Worm (Caenorhabditis elegans) whole organism, L4 larva: ENCODE results near the gene F52E4.5.

ENCODE experiments used
- F10B5.3 ChIP-seq: sonication (generic microtip); optimal IDR thresholded peaks from 2 replicates; lab custom pipeline; 2016; ENCODE audit warnings: mild to moderate bottlenecking, missing genetic modification characterization, missing compliant biosample characterization
- F49E8.2 ChIP-seq: sonication (generic microtip); optimal IDR thresholded peaks from 2 replicates; lab custom pipeline; 2016; ENCODE audit warnings: missing compliant biosample characterization, mild to moderate bottlenecking, missing genetic modification characterization, borderline replicate concordance
- R02D3.7 ChIP-seq: fragments of 150-350 bp; sonication (generic microtip); optimal IDR thresholded peaks from 3 replicates; lab custom pipeline; 2014; ENCODE audit warnings: missing biosample characterization, missing genetic modification characterization
- T20F7.1 ChIP-seq: fragments of 200-800 bp; sonication (Bioruptor generic); optimal IDR thresholded peaks from 2 replicates; lab custom pipeline; 2018; ENCODE audit warnings: mild to moderate bottlenecking, missing genetic modification characterization, missing compliant biosample characterization
- T26A8.4 ChIP-seq: fragments of 200-800 bp; sonication (Bioruptor generic); IDR thresholded peaks from 2 replicates; pipeline ENCODE4 v1.3.6; 2022; ENCODE audit warnings: missing genetic modification characterization, missing compliant biosample characterization
- Y105C5A.15 ChIP-seq: fragments of 200-800 bp; sonication (Bioruptor generic); IDR thresholded peaks from 2 replicates; pipeline ENCODE4 v1.3.6; 2022; ENCODE audit warnings: missing genetic modification characterization, missing compliant biosample characterization
- Y75B8A.6 ChIP-seq: fragments of 200-800 bp; sonication (Bioruptor generic); IDR thresholded peaks from 2 replicates; pipeline ENCODE4 v1.3.6; 2022; ENCODE audit warnings: missing genetic modification reagents, missing genetic modification characterization, missing compliant biosample characterization
- aha-1 ChIP-seq: fragments of 150-350 bp; peaks from one replicate; lab custom pipeline; 2014; ENCODE audit warnings: missing biosample characterization, missing genetic modification characterization
- attf-4 ChIP-seq: sonication (generic microtip); optimal IDR thresholded peaks from 3 replicates; lab custom pipeline; 2017; ENCODE audit warnings: missing biosample characterization, missing genetic modification characterization
- ceh-28 ChIP-seq: fragments of 150-350 bp; optimal IDR thresholded peaks from 2 replicates; lab custom pipeline; 2014; ENCODE audit warnings: missing biosample characterization, missing genetic modification reagents, missing genetic modification characterization
- ceh-32 ChIP-seq: sonication (generic microtip); optimal IDR thresholded peaks from 2 replicates; lab custom pipeline; 2016; ENCODE audit warnings: mild to moderate bottlenecking, missing genetic modification characterization, missing compliant biosample characterization; ENCODE audit not compliant: poor library complexity
- ceh-44 ChIP-seq: fragments of 200-800 bp; sonication (Bioruptor generic); IDR thresholded peaks from 2 replicates; pipeline ENCODE4 v1.3.6; 2022; ENCODE audit warnings: missing genetic modification reagents, missing genetic modification characterization, missing compliant biosample characterization
- ceh-82 ChIP-seq: sonication (generic microtip); optimal IDR thresholded peaks from 2 replicates; lab custom pipeline; 2017; ENCODE audit warnings: missing biosample characterization, missing genetic modification characterization
- cey-2 ChIP-seq: sonication (generic microtip); optimal IDR thresholded peaks from 3 replicates; lab custom pipeline; 2017; ENCODE audit warnings: missing genetic modification characterization, mild to moderate bottlenecking, missing compliant biosample characterization, antibody characterized with exemption, borderline replicate concordance; ENCODE audit not compliant: insufficient read depth
- daf-12 ChIP-seq: fragments of 150-350 bp; optimal IDR thresholded peaks from 2 replicates; lab custom pipeline; 2014; ENCODE audit warnings: missing biosample characterization, missing genetic modification reagents, missing genetic modification characterization
- daf-19 ChIP-seq: fragments of 200-800 bp; sonication (Bioruptor generic); conservative IDR thresholded peaks from 2 replicates; pipeline ENCODE4 v1.3.6; 2022; ENCODE audit warnings: missing genetic modification characterization, missing compliant biosample characterization
- daf-8 ChIP-seq: fragments of 200-800 bp; sonication (Bioruptor generic); IDR thresholded peaks from 2 replicates; pipeline ENCODE4 v1.3.6; 2022; ENCODE audit warnings: missing genetic modification characterization, missing compliant biosample characterization
- dmd-9 ChIP-seq: fragments of 200-800 bp; sonication (Bioruptor generic); IDR thresholded peaks from 2 replicates; pipeline ENCODE4 v1.3.6; 2022; ENCODE audit warnings: missing genetic modification reagents, missing genetic modification characterization, missing compliant biosample characterization
- duxl-1 ChIP-seq: sonication (generic microtip); optimal IDR thresholded peaks from 2 replicates; lab custom pipeline; 2016; ENCODE audit warnings: mild to moderate bottlenecking, missing genetic modification characterization, moderate library complexity, missing compliant biosample characterization; ENCODE audit not compliant: poor library complexity
- egl-43 ChIP-seq: fragments of 200-800 bp; sonication (Bioruptor generic); IDR thresholded peaks from 2 replicates; pipeline ENCODE4 v1.3.6; 2022; ENCODE audit warnings: missing genetic modification reagents, missing genetic modification characterization, missing compliant biosample characterization
- hlh-11 ChIP-seq: fragments of 200-800 bp; sonication (Bioruptor generic); optimal IDR thresholded peaks from 2 replicates; lab custom pipeline; 2018; ENCODE audit warnings: mild to moderate bottlenecking, missing genetic modification characterization, missing compliant biosample characterization
- hlh-30 ChIP-seq: sonication (generic microtip); optimal IDR thresholded peaks from 2 replicates; lab custom pipeline; 2017; ENCODE audit warnings: antibody characterized with exemption, mild to moderate bottlenecking, missing genetic modification characterization, missing compliant biosample characterization; ENCODE audit not compliant: insufficient read depth
- jun-1 ChIP-seq: fragments of 150-350 bp; optimal IDR thresholded peaks from 2 replicates; lab custom pipeline; 2014; ENCODE audit warnings: missing biosample characterization, missing genetic modification reagents, missing genetic modification characterization
- lin-1 ChIP-seq: fragments of 200-800 bp; sonication (Bioruptor generic); IDR thresholded peaks from 2 replicates; pipeline ENCODE4 v1.3.6; 2022; ENCODE audit warnings: missing genetic modification reagents, missing genetic modification characterization, missing compliant biosample characterization
- lin-13 ChIP-seq: fragments of 150-350 bp; optimal IDR thresholded peaks from 2 replicates; lab custom pipeline; 2014; ENCODE audit warnings: missing biosample characterization, missing genetic modification reagents, missing genetic modification characterization
- lin-38 ChIP-seq: fragments of 200-800 bp; sonication (Bioruptor generic); IDR thresholded peaks from 2 replicates; pipeline ENCODE4 v1.3.6; 2022; ENCODE audit warnings: missing genetic modification reagents, missing genetic modification characterization, missing compliant biosample characterization
- lin-39 ChIP-seq: fragments of 150-350 bp; optimal IDR thresholded peaks from 2 replicates; lab custom pipeline; 2014; ENCODE audit warnings: missing biosample characterization, missing genetic modification reagents, missing genetic modification characterization
- lsy-2 ChIP-seq, 2 experiments: fragments of 150-350 bp in 1 of 2; sonication (generic microtip) in 1 of 2; optimal IDR thresholded peaks; 2 replicates each; lab custom pipeline; 2014 to 2017; ENCODE audit warnings: missing biosample characterization in 2 of 2, missing genetic modification characterization in 2 of 2
- madf-9 ChIP-seq: fragments of 200-800 bp; sonication (Bioruptor generic); conservative IDR thresholded peaks from 2 replicates; pipeline ENCODE4 v1.3.6; 2022; ENCODE audit warnings: missing genetic modification reagents, missing genetic modification characterization, missing compliant biosample characterization
- mdl-1 ChIP-seq, 2 experiments: fragments of 150-350 bp in 1 of 2; sonication (generic microtip) in 1 of 2; optimal IDR thresholded peaks; 2 replicates each; lab custom pipeline; 2014 to 2017; ENCODE audit warnings: missing biosample characterization in 2 of 2, missing genetic modification characterization in 2 of 2
- mep-1 ChIP-seq: fragments of 150-350 bp; sonication (generic microtip); optimal IDR thresholded peaks from 3 replicates; lab custom pipeline; 2014; ENCODE audit warnings: missing biosample characterization, missing genetic modification characterization
- mes-2 ChIP-seq: sonication (generic microtip); optimal IDR thresholded peaks from 2 replicates; lab custom pipeline; 2016; ENCODE audit warnings: missing genotype, mild to moderate bottlenecking, missing genetic modification characterization, missing compliant biosample characterization; ENCODE audit not compliant: poor library complexity, severe bottlenecking
- mxl-3 ChIP-seq: fragments of 200-800 bp; sonication (Bioruptor generic); optimal IDR thresholded peaks from 2 replicates; lab custom pipeline; 2018; ENCODE audit warnings: mild to moderate bottlenecking, missing genetic modification characterization, missing compliant biosample characterization
- nhr-10 ChIP-seq: fragments of 150-350 bp; optimal IDR thresholded peaks from 2 replicates; lab custom pipeline; 2014; ENCODE audit warnings: missing biosample characterization, missing genetic modification characterization
- nhr-237 ChIP-seq: sonication (generic microtip); optimal IDR thresholded peaks from 2 replicates; lab custom pipeline; 2017; ENCODE audit warnings: missing biosample characterization, missing genetic modification characterization
- nhr-25 ChIP-seq: sonication (generic microtip); optimal IDR thresholded peaks from 2 replicates; lab custom pipeline; 2017; ENCODE audit warnings: missing genetic modification characterization, mild to moderate bottlenecking, missing compliant biosample characterization, antibody characterized with exemption, moderate library complexity, borderline replicate concordance; ENCODE audit not compliant: insufficient read depth
- nhr-28 ChIP-seq: fragments of 150-350 bp; optimal IDR thresholded peaks from 2 replicates; lab custom pipeline; 2014; ENCODE audit warnings: missing biosample characterization, missing genetic modification characterization
- nhr-42 ChIP-seq: fragments of 200-800 bp; sonication (Bioruptor generic); IDR thresholded peaks from 2 replicates; pipeline ENCODE4 v1.3.6; 2022; ENCODE audit warnings: missing genetic modification characterization, missing compliant biosample characterization
- nhr-48 ChIP-seq: sonication (generic microtip); optimal IDR thresholded peaks from 2 replicates; lab custom pipeline; 2016; ENCODE audit warnings: mild to moderate bottlenecking, missing genetic modification characterization, missing compliant biosample characterization
- nhr-76 ChIP-seq: fragments of 150-350 bp; optimal IDR thresholded peaks from 2 replicates; lab custom pipeline; 2014; ENCODE audit warnings: missing biosample characterization, missing genetic modification characterization
- nhr-77 ChIP-seq: fragments of 150-350 bp; optimal IDR thresholded peaks from 2 replicates; lab custom pipeline; 2014; ENCODE audit warnings: missing biosample characterization, missing genetic modification characterization
- pha-4 ChIP-seq, 2 experiments: fragments of 150-350 bp in 1 of 2; fragments of 200-800 bp in 1 of 2; sonication (Bioruptor generic) in 1 of 2; IDR thresholded peaks in 1 of 2; optimal IDR thresholded peaks in 1 of 2; 2 replicates each; pipeline versions ENCODE4 v1.3.6 to Lab custom; 2014 to 2022; ENCODE audit warnings: missing genetic modification characterization in 2 of 2, missing genetic modification reagents in 2 of 2, missing biosample characterization in 1 of 2, missing compliant biosample characterization in 1 of 2
- pqm-1 ChIP-seq: sonication (generic microtip); optimal IDR thresholded peaks from 2 replicates; lab custom pipeline; 2017; ENCODE audit warnings: missing biosample characterization, missing genetic modification characterization
- rbr-2 ChIP-seq: sonication (generic microtip); optimal IDR thresholded peaks from 2 replicates; lab custom pipeline; 2016; ENCODE audit warnings: missing genotype, missing genetic modification characterization, missing compliant biosample characterization
- saeg-2 ChIP-seq: fragments of 200-800 bp; sonication (Bioruptor generic); IDR thresholded peaks from 2 replicates; pipeline ENCODE4 v1.3.6; 2022; ENCODE audit warnings: missing genetic modification reagents, missing genetic modification characterization, missing compliant biosample characterization
- spr-3 ChIP-seq: fragments of 200-800 bp; sonication (Bioruptor generic); optimal IDR thresholded peaks from 2 replicates; lab custom pipeline; 2018; ENCODE audit warnings: mild to moderate bottlenecking, missing genetic modification characterization, missing compliant biosample characterization
- tra-1 ChIP-seq: fragments of 200-800 bp; sonication (Bioruptor generic); IDR thresholded peaks from 2 replicates; pipeline ENCODE4 v1.3.6; 2022; ENCODE audit warnings: missing genetic modification reagents, missing genetic modification characterization, missing compliant biosample characterization
- unc-39 ChIP-seq: sonication (generic microtip); optimal IDR thresholded peaks from 2 replicates; lab custom pipeline; 2017; ENCODE audit warnings: missing biosample characterization, missing genetic modification characterization
- unc-62 ChIP-seq, 3 experiments: fragments of 150-350 bp in 1 of 3; sonication (generic microtip); optimal IDR thresholded peaks in 2 of 3; peaks in 1 of 3; 1 replicate in 1 of 3; 2 replicates in 2 of 3; lab custom pipeline; 2014 to 2017; ENCODE audit warnings: missing biosample characterization in 3 of 3, missing genetic modification characterization in 3 of 3, missing genetic modification reagents in 3 of 3, missing genotype in 1 of 3

Gene F52E4.5

DNA sequence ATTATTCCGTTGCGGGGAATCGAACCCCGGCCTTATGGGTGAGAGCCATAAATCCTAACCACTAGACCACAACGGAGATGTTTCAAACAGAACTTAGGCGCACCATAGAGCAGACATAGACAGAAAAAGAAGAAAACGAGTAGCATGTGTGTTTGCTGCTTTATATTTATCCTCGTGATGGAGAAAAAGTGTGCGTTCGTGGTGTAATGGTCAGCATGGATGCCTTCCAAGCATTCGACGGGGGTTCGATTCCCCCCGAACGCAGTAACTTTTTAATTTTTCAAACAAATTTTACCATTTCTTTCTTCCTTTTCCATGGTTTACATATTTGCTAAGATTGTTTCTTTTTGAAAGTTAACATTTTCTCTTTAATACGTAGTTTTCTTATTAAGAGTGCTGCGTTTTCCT, 51.2 kb downstream of the F52E4.5 start (continued):
- TF ChIP-seq pha-4 (GFP tag; IDR thresholded peaks at IDR 0.05; lab: Robert Waterston, UW) (peak; percentile 98), pha-4 (tag; optimal IDR thresholded peaks at IDR 0.05; lab: Kevin White, UChicago) (peak; percentile 23), nhr-77 (tag; lab: Kevin White, UChicago) (peak; percentile 65), ceh-44 (GFP tag; lab: Robert Waterston, UW) (peak; percentile 97), daf-12 (no peak), nhr-25 (tag; lab: Kevin White, UChicago) (peak; percentile 63), rbr-2 (peak; percentile 95), dmd-9 (peak; percentile 96), F10B5.3 (tag; lab: Kevin White, UChicago) (peak; percentile 90), hlh-30 (tag; lab: Kevin White, UChicago) (peak; percentile 83), spr-3 (GFP tag; lab: Kevin White, UChicago) (peak; percentile 93), daf-8 (GFP tag; lab: Robert Waterston, UW) (peak; percentile 95), nhr-237 (tag; lab: Kevin White, UChicago) (peak; percentile 1), nhr-28 (tag; lab: Kevin White, UChicago) (peak; percentile 63), nhr-48 (tag; lab: Kevin White, UChicago) (peak; percentile 89), unc-62 (GFP tag; optimal IDR thresholded peaks at IDR 0.05 in 1 of 2; lab: Kevin White, UChicago) (peak in 1 of 2 experiments; percentile 99), unc-62 (tag; optimal IDR thresholded peaks at IDR 0.05; lab: Kevin White, UChicago) (no peak), mdl-1 (tag; optimal IDR thresholded peaks at IDR 0.05; lab: Kevin White, UChicago) (peak; percentile 34 to 82), nhr-10 (tag; lab: Kevin White, UChicago) (peak; percentile 81), attf-4 (tag; lab: Kevin White, UChicago) (no peak), madf-9 (peak; percentile 97), mxl-3 (GFP tag; lab: Kevin White, UChicago) (peak; percentile 71), lin-39 (tag; lab: Kevin White, UChicago) (peak; percentile 39), mep-1 (peak; percentile 97), mes-2 (peak; percentile 83), egl-43 (peak; percentile 99), aha-1 (peak; percentile 100), saeg-2 (peak; percentile 95), jun-1 (tag; lab: Kevin White, UChicago) (peak; percentile 91), T26A8.4 (peak; percentile 97), ceh-28 (tag; lab: Kevin White, UChicago) (no peak), ceh-82 (tag; lab: Kevin White, UChicago) (no peak), lin-13 (peak; percentile 83), Y105C5A.15 (GFP tag; lab: Robert Waterston, UW) (peak; percentile 99), duxl-1 (tag; lab: Kevin White, UChicago) (peak; percentile 93), Y75B8A.6 (GFP tag; lab: Robert Waterston, UW) (peak; percentile 97), nhr-76 (tag; lab: Kevin White, UChicago) (no peak), lsy-2 (tag; optimal IDR thresholded peaks at IDR 0.05; lab: Kevin White, UChicago) (peak; percentile 67 to 88), lin-1 (peak; percentile 97), hlh-11 (tag; lab: Kevin White, UChicago) (peak; percentile 90), lin-38 (GFP tag; lab: Robert Waterston, UW) (peak; percentile 89), R02D3.7 (tag; lab: Kevin White, UChicago) (peak; percentile 29), F49E8.2 (tag; lab: Kevin White, UChicago) (peak; percentile 85), unc-39 (tag; lab: Kevin White, UChicago) (no peak), pqm-1 (tag; lab: Kevin White, UChicago) (no peak), T20F7.1 (GFP tag; lab: Kevin White, UChicago) (peak; percentile 83), tra-1 (GFP tag; lab: Robert Waterston, UW) (peak; percentile 99), daf-19 (GFP tag; lab: Robert Waterston, UW) (peak; percentile 98), cey-2 (tag; lab: Kevin White, UChicago) (peak; percentile 3), nhr-42 (GFP tag; lab: Robert Waterston, UW) (peak; percentile 93), ceh-32 (tag; lab: Kevin White, UChicago) (peak; percentile 86)
